Worm (Caenorhabditis elegans) whole organism, mixed stage, embryonic: Measurements from ENCODE around the gene F42A10.9.

Source experiments
- cnd-1 ChIP-seq: fragments of 200-800 bp; sonication (Bioruptor generic); optimal IDR thresholded peaks from 2 replicates; lab custom pipeline; 2018; ENCODE audit warnings: mild to moderate bottlenecking, missing genetic modification characterization, missing compliant biosample characterization
- drap-1 ChIP-seq: fragments of 200-800 bp; sonication (Bioruptor generic); optimal IDR thresholded peaks from 3 replicates; lab custom pipeline; 2018; ENCODE audit warnings: mild to moderate bottlenecking, missing genetic modification characterization, missing compliant biosample characterization
- lin-13 ChIP-seq: fragments of 150-350 bp; optimal IDR thresholded peaks from 2 replicates; lab custom pipeline; 2014; ENCODE audit warnings: missing biosample characterization, missing genetic modification characterization
- pha-4 ChIP-seq: fragments of 150-350 bp; optimal IDR thresholded peaks from 2 replicates; lab custom pipeline; 2018; ENCODE audit warnings: missing biosample characterization, missing genetic modification reagents, missing genetic modification characterization
- snpc-4 ChIP-seq: fragments of 150-350 bp; optimal IDR thresholded peaks from 2 replicates; lab custom pipeline; 2014; ENCODE audit warnings: missing biosample characterization, missing genetic modification characterization
- unc-62 ChIP-seq: fragments of 150-350 bp; optimal IDR thresholded peaks from 2 replicates; lab custom pipeline; 2014; ENCODE audit warnings: missing biosample characterization, missing genetic modification reagents, missing genetic modification characterization

ce11 chrIII:6144390-6144962 is 19.9 kb upstream of the F42A10.9 start:
- TF ChIP-seq drap-1 (no peak), pha-4 (tag; lab: Kevin White, UChicago) (no peak), cnd-1 (tag; lab: Kevin White, UChicago) (no peak), lin-13 (tag; lab: Kevin White, UChicago) (no peak), unc-62 (GFP tag; lab: Kevin White, UChicago) (no peak), snpc-4 (tag; lab: Kevin White, UChicago) (no peak)
